Fruit fly (Drosophila melanogaster): Measurements from ENCODE around the gene CG34150.

dm6 chr3R:24845952-24846848 is 32.1 kb downstream of the CG34150 start:
- no peak for TF ChIP-seq mld (GFP tag; IDR thresholded peaks at IDR 0.05; ENCODE audit: partially characterized antibody)
- no peak for TF ChIP-seq CG4360 (GFP tag; IDR thresholded peaks at IDR 0.05)
- no peak for TF ChIP-seq CG8388 (GFP tag; optimal IDR thresholded peaks at IDR 0.05)
- no peak for TF ChIP-seq Myb (GFP tag; optimal IDR thresholded peaks at IDR 0.05)
- TF ChIP-seq lab (GFP tag; optimal IDR thresholded peaks at IDR 0.05): no peak
- no peak for TF ChIP-seq br (optimal IDR thresholded peaks at IDR 0.05)
- no peak for TF ChIP-seq CG11723 (GFP tag; optimal IDR thresholded peaks at IDR 0.05)
- TF ChIP-seq bowl (GFP tag; IDR thresholded peaks at IDR 0.05): no peak
- no peak for TF ChIP-seq Scr (GFP tag; IDR thresholded peaks at IDR 0.05; ENCODE audit: partially characterized antibody)

All from whole organism, embryonic.